Fruit fly (Drosophila melanogaster) whole organism, embryonic: ENCODE results near the gene CG11920.

Source experiments
- Ada2b ChIP-seq: fragments of 200-800 bp; sonication (Bioruptor generic); IDR thresholded peaks from 2 replicates; pipeline ENCODE4 v1.3.6; 2022; ENCODE audit warnings: missing biosample characterization, missing genetic modification characterization
- Antp ChIP-seq: fragments of 200-800 bp; sonication (Bioruptor generic); optimal IDR thresholded peaks from 3 replicates; lab custom pipeline; 2016; ENCODE audit warnings: missing biosample characterization, missing genetic modification characterization
- CG10366 ChIP-seq: fragments of 200-800 bp; sonication (Bioruptor generic); IDR thresholded peaks from 2 replicates; pipeline ENCODE4 v1.3.6; 2022; ENCODE audit warnings: missing biosample characterization, missing genetic modification characterization
- CG10979 ChIP-seq: fragments of 200-800 bp; sonication (Bioruptor generic); optimal IDR thresholded peaks from 2 replicates; lab custom pipeline; 2018; ENCODE audit warnings: missing biosample characterization, mild to moderate bottlenecking, missing genetic modification characterization, moderate library complexity
- CG11085 ChIP-seq: fragments of 200-800 bp; sonication (Bioruptor generic); IDR thresholded peaks from 2 replicates; pipeline ENCODE4 v1.3.6; 2022; ENCODE audit warnings: missing biosample characterization, missing genetic modification characterization
- CG1233 ChIP-seq: fragments of 200-800 bp; sonication (Bioruptor generic); optimal IDR thresholded peaks from 4 replicates; lab custom pipeline; 2018; ENCODE audit warnings: missing biosample characterization, mild to moderate bottlenecking, missing genetic modification characterization
- CG13424 ChIP-seq: fragments of 200-800 bp; sonication (Bioruptor generic); optimal IDR thresholded peaks from 2 replicates; lab custom pipeline; 2019; ENCODE audit warnings: missing biosample characterization, mild to moderate bottlenecking, missing genetic modification characterization, moderate library complexity
- CG14667 ChIP-seq: fragments of 200-800 bp; sonication (Bioruptor generic); IDR thresholded peaks from 2 replicates; pipeline ENCODE4 v1.3.6; 2022; ENCODE audit warnings: missing biosample characterization, missing genetic modification characterization
- CG15479 ChIP-seq: fragments of 200-800 bp; sonication (Bioruptor generic); optimal IDR thresholded peaks from 3 replicates; lab custom pipeline; 2019; ENCODE audit warnings: missing biosample characterization, mild to moderate bottlenecking, missing genetic modification characterization, moderate library complexity
- CG1647 ChIP-seq: fragments of 200-800 bp; sonication (Bioruptor generic); optimal IDR thresholded peaks from 3 replicates; lab custom pipeline; 2016; ENCODE audit warnings: missing biosample characterization, missing genetic modification characterization
- CG17186 ChIP-seq: fragments of 200-800 bp; sonication (Bioruptor generic); optimal IDR thresholded peaks from 3 replicates; lab custom pipeline; 2017; ENCODE audit warnings: missing biosample characterization, missing genetic modification reagents, missing genetic modification characterization
- CG18011 ChIP-seq: fragments of 200-800 bp; sonication (Bioruptor generic); optimal IDR thresholded peaks from 2 replicates; lab custom pipeline; 2017; ENCODE audit warnings: missing biosample characterization, missing genetic modification characterization, mild to moderate bottlenecking, moderate library complexity, missing genotype
- CG2129 ChIP-seq: fragments of 200-800 bp; sonication (Bioruptor generic); IDR thresholded peaks from 2 replicates; pipeline ENCODE4 v1.3.6; 2022; ENCODE audit warnings: missing biosample characterization, missing genetic modification characterization; ENCODE audit not compliant: partially characterized antibody
- CG2202 ChIP-seq: fragments of 200-800 bp; sonication (Bioruptor generic); optimal IDR thresholded peaks from 2 replicates; lab custom pipeline; 2018; ENCODE audit warnings: missing biosample characterization, mild to moderate bottlenecking, missing genetic modification characterization
- CG43689 ChIP-seq: fragments of 200-800 bp; sonication (Bioruptor generic); IDR thresholded peaks from 2 replicates; pipeline ENCODE4 v1.3.6; 2022; ENCODE audit warnings: missing biosample characterization, missing genetic modification characterization
- CG6765 ChIP-seq: fragments of 200-800 bp; sonication (Bioruptor generic); optimal IDR thresholded peaks from 3 replicates; lab custom pipeline; 2017; ENCODE audit warnings: missing biosample characterization, mild to moderate bottlenecking, missing genetic modification characterization
- CG7271 ChIP-seq: fragments of 200-800 bp; sonication (Bioruptor generic); optimal IDR thresholded peaks from 2 replicates; lab custom pipeline; 2018; ENCODE audit warnings: missing biosample characterization, mild to moderate bottlenecking, missing genetic modification characterization, moderate library complexity
- CG8388 ChIP-seq: fragments of 200-800 bp; sonication (Bioruptor generic); optimal IDR thresholded peaks from 2 replicates; lab custom pipeline; 2019; ENCODE audit warnings: missing biosample characterization, mild to moderate bottlenecking, missing genetic modification characterization, moderate library complexity
- Hmr ChIP-seq: fragments of 200-800 bp; sonication (Bioruptor generic); optimal IDR thresholded peaks from 3 replicates; lab custom pipeline; 2017; ENCODE audit warnings: mild to moderate bottlenecking, missing biosample characterization, missing genetic modification reagents, missing genetic modification characterization
- MBD-R2 ChIP-seq: fragments of 200-800 bp; sonication (Bioruptor generic); IDR thresholded peaks from 2 replicates; pipeline ENCODE4 v1.3.6; 2022; ENCODE audit warnings: missing biosample characterization, missing genetic modification characterization
- Mes4 ChIP-seq: fragments of 200-800 bp; sonication (Bioruptor generic); optimal IDR thresholded peaks from 2 replicates; lab custom pipeline; 2016; ENCODE audit warnings: missing biosample characterization, missing genetic modification characterization
- Mrtf ChIP-seq: fragments of 200-800 bp; sonication (Bioruptor generic); IDR thresholded peaks from 3 replicates; pipeline ENCODE4 v1.3.6; 2022; ENCODE audit warnings: missing biosample characterization, missing genetic modification characterization
- NC2β ChIP-seq: fragments of 200-800 bp; sonication (Bioruptor generic); optimal IDR thresholded peaks from 2 replicates; lab custom pipeline; 2016; ENCODE audit warnings: missing biosample characterization, missing genetic modification characterization
- Optix ChIP-seq: fragments of 200-800 bp; sonication (Bioruptor generic); IDR thresholded peaks from 3 replicates; pipeline ENCODE4 v1.3.6; 2022; ENCODE audit warnings: missing biosample characterization, missing genetic modification characterization
- Rfx ChIP-seq: fragments of 200-800 bp; sonication (Bioruptor generic); IDR thresholded peaks from 2 replicates; pipeline ENCODE4 v1.3.6; 2022; ENCODE audit warnings: missing biosample characterization, missing genetic modification characterization
- Scr ChIP-seq: fragments of 200-800 bp; sonication (Bioruptor generic); IDR thresholded peaks from 2 replicates; pipeline ENCODE4 v1.3.6; 2022; ENCODE audit warnings: missing biosample characterization, missing genetic modification characterization; ENCODE audit not compliant: partially characterized antibody
- ac ChIP-seq: fragments of 200-800 bp; sonication (Bioruptor generic); optimal IDR thresholded peaks from 3 replicates; lab custom pipeline; 2017; ENCODE audit warnings: missing biosample characterization, mild to moderate bottlenecking, missing genetic modification characterization
- bab2 ChIP-seq: fragments of 200-800 bp; sonication (Bioruptor generic); optimal IDR thresholded peaks from 2 replicates; lab custom pipeline; 2016; ENCODE audit warnings: missing biosample characterization, missing genetic modification characterization
- bsh ChIP-seq, 2 experiments: fragments of 200-800 bp; sonication (Bioruptor generic); optimal IDR thresholded peaks; 2 replicates each; lab custom pipeline; 2017 to 2018; ENCODE audit warnings: mild to moderate bottlenecking in 2 of 2, missing biosample characterization in 2 of 2, missing genetic modification characterization in 2 of 2, moderate library complexity in 1 of 2
- cad ChIP-seq: fragments of >200 bp; optimal IDR thresholded peaks from 2 replicates; lab custom pipeline; 2017; ENCODE audit warnings: missing biosample characterization, missing genetic modification characterization
- crc ChIP-seq: fragments of 200-800 bp; sonication (Bioruptor generic); optimal IDR thresholded peaks from 2 replicates; lab custom pipeline; 2016; ENCODE audit warnings: missing biosample characterization, missing genetic modification characterization
- dm ChIP-seq: fragments of 200-800 bp; sonication (Bioruptor generic); optimal IDR thresholded peaks from 3 replicates; lab custom pipeline; 2016; ENCODE audit warnings: missing biosample characterization, missing genetic modification characterization
- dysf ChIP-seq: fragments of 200-800 bp; sonication (Bioruptor generic); IDR thresholded peaks from 3 replicates; pipeline ENCODE4 v1.3.6; 2022; ENCODE audit warnings: missing biosample characterization, missing genetic modification characterization
- fu2 ChIP-seq: fragments of 200-800 bp; sonication (Bioruptor generic); optimal IDR thresholded peaks from 2 replicates; lab custom pipeline; 2016; ENCODE audit warnings: missing biosample characterization, missing genetic modification characterization
- gcm ChIP-seq: fragments of 200-800 bp; sonication (Bioruptor generic); optimal IDR thresholded peaks from 2 replicates; lab custom pipeline; 2019; ENCODE audit warnings: missing biosample characterization, mild to moderate bottlenecking, missing genetic modification characterization, moderate library complexity
- kni ChIP-seq: fragments of 200-800 bp; sonication (Bioruptor generic); optimal IDR thresholded peaks from 3 replicates; lab custom pipeline; 2017; ENCODE audit warnings: mild to moderate bottlenecking, missing biosample characterization, missing genetic modification reagents, missing genetic modification characterization
- lab ChIP-seq: fragments of 200-800 bp; sonication (Bioruptor generic); optimal IDR thresholded peaks from 3 replicates; lab custom pipeline; 2017; ENCODE audit warnings: missing biosample characterization, missing genetic modification characterization, mild to moderate bottlenecking, moderate library complexity, missing genetic modification reagents
- lbe ChIP-seq: fragments of 200-800 bp; sonication (Bioruptor generic); optimal IDR thresholded peaks from 2 replicates; lab custom pipeline; 2016; ENCODE audit warnings: missing biosample characterization, mild to moderate bottlenecking, missing genetic modification characterization
- lmd ChIP-seq: fragments of 200-800 bp; sonication (Bioruptor generic); IDR thresholded peaks from 2 replicates; pipeline ENCODE4 v1.3.6; 2022; ENCODE audit warnings: missing biosample characterization, missing genetic modification characterization
- luna ChIP-seq: fragments of 200-800 bp; sonication (Bioruptor generic); optimal IDR thresholded peaks from 2 replicates; lab custom pipeline; 2016; ENCODE audit warnings: missing biosample characterization, missing genetic modification characterization
- mirr ChIP-seq: fragments of 200-800 bp; sonication (Bioruptor generic); optimal IDR thresholded peaks from 3 replicates; lab custom pipeline; 2018; ENCODE audit warnings: missing biosample characterization, mild to moderate bottlenecking, missing genetic modification characterization
- otp ChIP-seq: fragments of 200-800 bp; sonication (Bioruptor generic); IDR thresholded peaks from 3 replicates; pipeline ENCODE4, ENCODE4 v1.3.6; 2022; ENCODE audit warnings: missing biosample characterization, missing genetic modification characterization
- phol ChIP-seq: fragments of 200-800 bp; sonication (Bioruptor generic); optimal IDR thresholded peaks from 3 replicates; lab custom pipeline; 2018; ENCODE audit warnings: missing biosample characterization, mild to moderate bottlenecking, missing genetic modification characterization, moderate library complexity
- pnt ChIP-seq: fragments of 200-800 bp; sonication (Bioruptor generic); optimal IDR thresholded peaks from 3 replicates; lab custom pipeline; 2016; ENCODE audit warnings: missing biosample characterization, missing genetic modification characterization
- repo ChIP-seq: fragments of 200-800 bp; sonication (Bioruptor generic); optimal IDR thresholded peaks from 2 replicates; lab custom pipeline; 2016; ENCODE audit warnings: missing biosample characterization, missing genetic modification characterization
- ro ChIP-seq: fragments of 200-800 bp; sonication (Bioruptor generic); IDR thresholded peaks from 2 replicates; pipeline ENCODE4 v1.3.6; 2022; ENCODE audit warnings: missing biosample characterization, missing genetic modification characterization
- tgo ChIP-seq: fragments of 200-800 bp; sonication (Bioruptor generic); IDR thresholded peaks from 3 replicates; pipeline ENCODE4 v1.3.6; 2022; ENCODE audit warnings: missing biosample characterization, missing genetic modification characterization
- vnd ChIP-seq: fragments of 200-800 bp; sonication (Bioruptor generic); IDR thresholded peaks from 3 replicates; pipeline ENCODE4 v1.3.6; 2022; ENCODE audit warnings: missing biosample characterization, missing genetic modification characterization; ENCODE audit not compliant: partially characterized antibody
- vvl ChIP-seq: fragments of 200-800 bp; sonication (Bioruptor generic); IDR thresholded peaks from 2 replicates; pipeline ENCODE4 v1.3.6; 2022; ENCODE audit warnings: missing biosample characterization, missing genetic modification characterization
- wor ChIP-seq: fragments of 200-800 bp; sonication (Bioruptor generic); IDR thresholded peaks from 2 replicates; pipeline ENCODE4 v1.3.6; 2022; ENCODE audit warnings: missing biosample characterization, missing genetic modification characterization

CG11920 gene

DNA sequence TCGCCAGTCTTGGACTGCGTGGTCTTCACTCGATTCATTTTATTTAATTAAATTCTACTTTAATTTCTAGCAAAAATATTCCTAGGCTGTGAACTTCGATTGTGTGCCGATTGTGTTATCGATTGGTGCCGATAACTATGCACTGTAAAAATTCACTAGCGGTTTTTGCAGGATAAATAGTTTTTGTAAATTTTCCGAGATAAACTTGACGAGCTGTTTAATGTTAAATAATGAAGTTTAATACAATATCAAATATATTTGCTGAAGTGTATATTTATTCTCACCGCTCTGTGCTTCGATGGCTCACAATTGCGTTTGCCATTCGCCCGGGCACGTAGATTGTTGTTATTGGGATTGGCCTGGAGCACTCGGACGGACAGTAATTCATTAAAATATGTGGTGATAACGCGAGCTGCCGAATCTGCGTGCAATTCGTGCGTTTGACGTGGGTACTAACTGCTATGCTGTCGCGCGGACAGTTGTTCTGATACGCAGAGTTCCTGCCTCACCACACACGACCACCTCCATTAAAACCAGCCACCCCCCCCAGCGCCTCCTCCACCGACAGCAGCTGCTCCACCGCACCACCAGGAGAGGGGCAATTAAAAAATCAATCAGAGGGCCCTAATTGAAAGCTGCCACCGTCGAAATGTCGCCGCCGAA, 49.7 kb upstream of the CG11920 start, which contains the start of the genes EMC6 and Hr96 (continued):
- peak; percentile 86 for TF ChIP-seq Optix
- no peak for TF ChIP-seq CG15479 (GFP tag; lab: Kevin White, UChicago)
- TF ChIP-seq repo (GFP tag; lab: Kevin White, UChicago): peak; percentile 82
- peak; percentile 87 for TF ChIP-seq gcm
- peak; percentile 77 for TF ChIP-seq ac (GFP tag; lab: Kevin White, UChicago)
- peak; percentile 97 for TF ChIP-seq MBD-R2 (GFP tag; lab: Robert Waterston, UW)
- TF ChIP-seq Mes4: peak; percentile 91
- TF ChIP-seq Antp (GFP tag; lab: Kevin White, UChicago): peak; percentile 90
- peak; percentile 92 for TF ChIP-seq lmd
- TF ChIP-seq CG8388 (GFP tag; lab: Kevin White, UChicago): peak; percentile 87
- peak; percentile 91 for TF ChIP-seq Mrtf (GFP tag; lab: Robert Waterston, UW)
- TF ChIP-seq CG10366 (GFP tag; lab: Robert Waterston, UW): peak; percentile 93
- peak; percentile 87 for TF ChIP-seq CG17186
- TF ChIP-seq Rfx: peak; percentile 97
- peak; percentile 77 for TF ChIP-seq crc (GFP tag; lab: Kevin White, UChicago)
- peak; percentile 83 for TF ChIP-seq fu2 (GFP tag; lab: Kevin White, UChicago)
- peak; percentile 88 for TF ChIP-seq CG14667 (GFP tag; lab: Robert Waterston, UW)
- no peak for TF ChIP-seq cad (GFP tag; lab: Kevin White, UChicago)
- peak; percentile 96 for TF ChIP-seq lab (GFP tag; lab: Kevin White, UChicago)
- peak; percentile 60; the same call in 2 of the 3 replicates for TF ChIP-seq vnd (GFP tag; lab: Robert Waterston, UW)
- peak; percentile 90 for TF ChIP-seq CG11085
- TF ChIP-seq otp (GFP tag; lab: Robert Waterston, UW): peak; percentile 92
- peak; percentile 82 for TF ChIP-seq CG7271 (tag; lab: Kevin White, UChicago)
- TF ChIP-seq Hmr (GFP tag; lab: Kevin White, UChicago): peak; percentile 94
- peak; percentile 80 for TF ChIP-seq CG2202 (tag; lab: Kevin White, UChicago)
- TF ChIP-seq mirr (GFP tag; lab: Kevin White, UChicago): peak; percentile 81
- peak; percentile 90 for TF ChIP-seq CG10979 (tag; lab: Kevin White, UChicago)
- TF ChIP-seq CG6765 (GFP tag; lab: Kevin White, UChicago): peak; percentile 73
- TF ChIP-seq dm (GFP tag; lab: Kevin White, UChicago): peak; percentile 84
- peak; percentile 92 for TF ChIP-seq tgo (GFP tag; lab: Robert Waterston, UW)
- TF ChIP-seq Ada2b (GFP tag; lab: Robert Waterston, UW): peak; percentile 90
- TF ChIP-seq bab2 (GFP tag; lab: Kevin White, UChicago): peak; percentile 94
- peak; percentile 83 for TF ChIP-seq CG18011 (GFP tag; lab: Kevin White, UChicago)
- peak; percentile 83 for TF ChIP-seq pnt (GFP tag; lab: Kevin White, UChicago)
- peak; percentile 61 to 95 for TF ChIP-seq bsh (GFP tag; optimal IDR thresholded peaks at IDR 0.05; lab: Kevin White, UChicago)
- TF ChIP-seq Scr (GFP tag; lab: Robert Waterston, UW): peak; percentile 69
- TF ChIP-seq wor: peak; percentile 79
- peak; percentile 68 for TF ChIP-seq ro
- TF ChIP-seq CG1233 (GFP tag; lab: Kevin White, UChicago): peak; percentile 87
- TF ChIP-seq CG1647 (GFP tag; lab: Kevin White, UChicago): peak; percentile 93
- TF ChIP-seq vvl (GFP tag; lab: Robert Waterston, UW): peak; percentile 96
- TF ChIP-seq luna (GFP tag; lab: Kevin White, UChicago): peak; percentile 89
- TF ChIP-seq dysf (GFP tag; lab: Robert Waterston, UW): peak; percentile 93
- 0 out of 2 replicates have a peak, but pooled peaks have one; percentile 4 for TF ChIP-seq CG2129 (GFP tag; lab: Robert Waterston, UW)
- peak; percentile 95 for TF ChIP-seq NC2β (GFP tag; lab: Kevin White, UChicago)
- peak; percentile 79 for TF ChIP-seq CG43689
- TF ChIP-seq CG13424 (tag; lab: Kevin White, UChicago): peak; percentile 94
- peak; percentile 92 for TF ChIP-seq lbe (GFP tag; lab: Kevin White, UChicago)
- TF ChIP-seq kni (GFP tag; lab: Kevin White, UChicago): peak; percentile 76
- TF ChIP-seq phol: peak; percentile 94
